Fruit fly (Drosophila melanogaster) whole organism, pupa: ENCODE measurements around the gene shv.

ENCODE experiments used
- CG10348 ChIP-seq: fragments of 200-800 bp; sonication (Bioruptor generic); IDR thresholded peaks from 2 replicates; pipeline ENCODE4 v1.3.6; 2022; ENCODE audit warnings: missing biosample characterization, missing genetic modification characterization
- CG12605 ChIP-seq: fragments of 200-800 bp; sonication (Bioruptor generic); IDR thresholded peaks from 2 replicates; pipeline ENCODE4 v1.3.6; 2022; ENCODE audit warnings: missing biosample characterization, missing genetic modification characterization
- CG13204 ChIP-seq: fragments of 200-800 bp; sonication (Bioruptor generic); optimal IDR thresholded peaks from 2 replicates; lab custom pipeline; 2018; ENCODE audit warnings: missing biosample characterization, mild to moderate bottlenecking, missing genetic modification characterization, moderate library complexity
- CG14655 ChIP-seq: fragments of 200-800 bp; sonication (Bioruptor generic); optimal IDR thresholded peaks from 3 replicates; lab custom pipeline; 2017; ENCODE audit warnings: mild to moderate bottlenecking, missing biosample characterization, missing genetic modification reagents, missing genetic modification characterization
- CG15710 ChIP-seq: fragments of 200-800 bp; sonication (Bioruptor generic); optimal IDR thresholded peaks from 2 replicates; lab custom pipeline; 2018; ENCODE audit warnings: missing biosample characterization, mild to moderate bottlenecking, missing genetic modification characterization, moderate library complexity
- CG17806 ChIP-seq: fragments of 200-800 bp; sonication (Bioruptor generic); optimal IDR thresholded peaks from 2 replicates; lab custom pipeline; 2018; ENCODE audit warnings: missing biosample characterization, mild to moderate bottlenecking, missing genetic modification characterization, moderate library complexity
- CG32121 ChIP-seq: fragments of 200-800 bp; sonication (Bioruptor generic); IDR thresholded peaks from 2 replicates; pipeline ENCODE4 v1.3.6; 2022; ENCODE audit warnings: missing biosample characterization, missing genetic modification characterization
- CG34367 ChIP-seq: fragments of 200-800 bp; sonication (Bioruptor generic); optimal IDR thresholded peaks from 2 replicates; lab custom pipeline; 2018; ENCODE audit warnings: missing biosample characterization, mild to moderate bottlenecking, missing genetic modification characterization
- CG4496 ChIP-seq: fragments of 200-800 bp; sonication (Bioruptor generic); IDR thresholded peaks from 3 replicates; pipeline ENCODE4 v1.3.6; 2022; ENCODE audit warnings: missing biosample characterization, missing genetic modification characterization
- CG8159 ChIP-seq: fragments of 200-800 bp; sonication (Bioruptor generic); optimal IDR thresholded peaks from 3 replicates; lab custom pipeline; 2018; ENCODE audit warnings: missing biosample characterization, mild to moderate bottlenecking, missing genetic modification characterization, moderate library complexity
- CG8301 ChIP-seq: fragments of 200-800 bp; sonication (Bioruptor generic); optimal IDR thresholded peaks from 2 replicates; lab custom pipeline; 2018; ENCODE audit warnings: missing biosample characterization, mild to moderate bottlenecking, missing genetic modification characterization
- CG9948 ChIP-seq: fragments of 200-800 bp; sonication (Bioruptor generic); optimal IDR thresholded peaks from 2 replicates; lab custom pipeline; 2018; ENCODE audit warnings: missing biosample characterization, mild to moderate bottlenecking, missing genetic modification characterization, moderate library complexity
- D1 ChIP-seq: fragments of 200-800 bp; sonication (Bioruptor generic); optimal IDR thresholded peaks from 2 replicates; lab custom pipeline; 2018; ENCODE audit warnings: missing biosample characterization, mild to moderate bottlenecking, missing genetic modification characterization, moderate library complexity
- EcR ChIP-seq: fragments of 200-800 bp; sonication (Bioruptor generic); optimal IDR thresholded peaks from 3 replicates; lab custom pipeline; 2019; ENCODE audit warnings: missing biosample characterization, missing genetic modification characterization, mild to moderate bottlenecking, moderate library complexity, missing genetic modification reagents
- Ets98B ChIP-seq: fragments of 200-800 bp; sonication (Bioruptor generic); IDR thresholded peaks from 2 replicates; pipeline ENCODE4 v1.3.6; 2022; ENCODE audit warnings: missing biosample characterization, missing genetic modification characterization
- Pif1A ChIP-seq: fragments of 200-800 bp; sonication (Bioruptor generic); optimal IDR thresholded peaks from 3 replicates; lab custom pipeline; 2016; ENCODE audit warnings: missing biosample characterization, missing genetic modification characterization
- Pif1B ChIP-seq: fragments of 200-800 bp; sonication (Bioruptor generic); optimal IDR thresholded peaks from 3 replicates; lab custom pipeline; 2016; ENCODE audit warnings: missing biosample characterization, missing genetic modification characterization
- Snoo ChIP-seq: fragments of 200-800 bp; sonication (Bioruptor generic); optimal IDR thresholded peaks from 3 replicates; lab custom pipeline; 2017; ENCODE audit warnings: missing biosample characterization, mild to moderate bottlenecking, missing genetic modification characterization, inconsistent platforms
- fd96Ca ChIP-seq: fragments of 200-800 bp; sonication (Bioruptor generic); IDR thresholded peaks from 3 replicates; pipeline ENCODE4 v1.3.6; 2022; ENCODE audit warnings: missing biosample characterization, missing genetic modification characterization
- gl ChIP-seq: fragments of 200-800 bp; sonication (Bioruptor generic); optimal IDR thresholded peaks from 2 replicates; lab custom pipeline; 2018; ENCODE audit warnings: missing biosample characterization, mild to moderate bottlenecking, missing genetic modification characterization
- rn ChIP-seq: fragments of 200-800 bp; sonication (Bioruptor generic); IDR thresholded peaks from 2 replicates; pipeline ENCODE4 v1.3.6; 2022; ENCODE audit warnings: missing biosample characterization, missing genetic modification characterization

Gene shv

DNA sequence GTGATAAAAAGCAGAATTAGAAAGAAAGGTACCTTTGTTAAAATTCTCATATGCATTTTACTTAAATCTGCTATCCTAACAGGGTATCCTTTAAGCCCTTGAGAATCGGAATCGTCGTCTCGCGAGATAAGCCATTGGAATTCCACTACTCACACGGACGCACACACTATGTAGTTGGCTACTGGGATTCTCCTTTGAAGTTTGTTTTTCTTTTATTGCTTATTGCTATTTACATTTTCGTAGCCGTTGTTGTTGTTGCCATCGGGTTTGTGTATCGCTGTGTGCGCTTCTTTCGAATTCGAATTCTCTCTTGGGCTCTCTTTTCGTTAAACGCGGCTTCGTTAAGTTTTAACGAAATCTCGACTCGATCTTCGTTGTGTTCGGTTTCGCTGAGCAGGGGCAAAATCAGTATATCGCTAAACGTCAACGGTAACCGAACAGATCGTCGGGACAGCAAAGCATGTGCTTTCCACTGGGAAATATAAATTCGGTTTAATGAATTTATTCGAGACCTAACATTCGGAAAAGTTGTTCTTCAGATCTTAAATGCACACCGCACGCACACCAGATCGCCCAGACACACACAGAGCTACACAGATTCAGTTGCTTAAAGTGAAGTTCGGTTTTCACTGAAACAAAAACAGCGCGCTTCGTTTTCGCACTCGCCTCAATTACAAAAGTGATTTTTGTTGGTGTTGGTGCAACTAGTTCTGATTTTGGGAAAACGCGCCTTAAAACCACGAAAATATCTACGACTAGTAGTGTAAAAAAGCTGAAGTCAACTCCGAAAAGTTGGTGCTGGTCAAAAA lies 21.9 kb upstream of the shv start, which contains the start of gene ex:
Gene ex (plus strand): TSS at position 408 of the 809 bp plus-strand sequence.
- peak; percentile 62 for TF ChIP-seq Pif1A (GFP tag; lab: Kevin White, UChicago)
- TF ChIP-seq CG17806 (tag; lab: Kevin White, UChicago): peak; percentile 37
- no peak for TF ChIP-seq CG10348
- peak; percentile 45 for TF ChIP-seq CG8159
- peak; percentile 70 for TF ChIP-seq Pif1B (GFP tag; lab: Kevin White, UChicago)
- TF ChIP-seq CG8301 (tag; lab: Kevin White, UChicago): peak; percentile 19
- TF ChIP-seq D1 (tag; lab: Kevin White, UChicago): no peak
- TF ChIP-seq CG14655 (GFP tag; lab: Kevin White, UChicago): peak; percentile 23
- TF ChIP-seq CG4496 (GFP tag; lab: Robert Waterston, UW): peak; percentile 88
- TF ChIP-seq CG12605: peak; percentile 88
- peak; percentile 55 for TF ChIP-seq CG13204 (GFP tag; lab: Kevin White, UChicago)
- TF ChIP-seq CG32121 (GFP tag; lab: Robert Waterston, UW): peak; percentile 41; the same call in 1 of the 2 replicates
- no peak for TF ChIP-seq rn (GFP tag; lab: Robert Waterston, UW)
- peak; percentile 64; the same call in 1 of the 2 replicates for TF ChIP-seq Ets98B (GFP tag; lab: Robert Waterston, UW)
- TF ChIP-seq CG9948 (tag; lab: Kevin White, UChicago): peak; percentile 64
- TF ChIP-seq fd96Ca (GFP tag; lab: Robert Waterston, UW): peak; percentile 69; the same call in 2 of the 3 replicates
- TF ChIP-seq EcR (GFP tag; lab: Kevin White, UChicago): peak; percentile 26
- peak; percentile 46 for TF ChIP-seq CG34367 (tag; lab: Kevin White, UChicago)
- TF ChIP-seq Snoo: peak; percentile 11
- TF ChIP-seq CG15710: peak; percentile 46
- TF ChIP-seq gl (tag; lab: Kevin White, UChicago): peak; percentile 87

DNA sequence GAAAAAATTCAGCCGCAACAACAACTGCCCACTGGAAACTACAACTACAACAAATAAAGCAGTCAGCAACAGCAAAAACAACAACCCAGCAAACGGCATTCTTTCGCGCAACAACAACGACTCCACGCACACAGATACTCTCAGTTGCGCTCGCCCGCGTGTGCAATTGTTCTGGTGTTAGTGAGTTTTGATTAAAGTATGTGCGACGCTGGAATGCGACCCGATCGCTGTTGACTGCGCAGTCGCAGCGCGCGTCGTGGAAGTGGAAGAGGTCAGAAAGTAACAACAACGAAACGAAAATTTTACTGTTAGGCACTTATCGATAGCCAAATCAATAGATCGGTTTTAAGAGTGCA lies 21.3 kb upstream of the shv start:
- TF ChIP-seq CG4496 (GFP tag; lab: Robert Waterston, UW): peak; percentile 9; the same call in 1 of the 3 replicates
- peak; percentile 58 for TF ChIP-seq CG13204 (GFP tag; lab: Kevin White, UChicago)
- TF ChIP-seq Pif1B (GFP tag; lab: Kevin White, UChicago): no peak
- no peak for TF ChIP-seq fd96Ca (GFP tag; lab: Robert Waterston, UW)
- TF ChIP-seq CG9948 (tag; lab: Kevin White, UChicago): no peak
- no peak for TF ChIP-seq D1 (tag; lab: Kevin White, UChicago)
- TF ChIP-seq CG34367 (tag; lab: Kevin White, UChicago): no peak
- TF ChIP-seq Ets98B (GFP tag; lab: Robert Waterston, UW): no peak
- TF ChIP-seq rn (GFP tag; lab: Robert Waterston, UW): no peak
- TF ChIP-seq CG17806 (tag; lab: Kevin White, UChicago): no peak
- no peak for TF ChIP-seq CG8159
- no peak for TF ChIP-seq gl (tag; lab: Kevin White, UChicago)
- TF ChIP-seq CG10348: no peak
- peak; percentile 26 for TF ChIP-seq EcR (GFP tag; lab: Kevin White, UChicago)
- no peak for TF ChIP-seq CG15710
- no peak; the same call in 1 of the 2 replicates for TF ChIP-seq CG12605

DNA sequence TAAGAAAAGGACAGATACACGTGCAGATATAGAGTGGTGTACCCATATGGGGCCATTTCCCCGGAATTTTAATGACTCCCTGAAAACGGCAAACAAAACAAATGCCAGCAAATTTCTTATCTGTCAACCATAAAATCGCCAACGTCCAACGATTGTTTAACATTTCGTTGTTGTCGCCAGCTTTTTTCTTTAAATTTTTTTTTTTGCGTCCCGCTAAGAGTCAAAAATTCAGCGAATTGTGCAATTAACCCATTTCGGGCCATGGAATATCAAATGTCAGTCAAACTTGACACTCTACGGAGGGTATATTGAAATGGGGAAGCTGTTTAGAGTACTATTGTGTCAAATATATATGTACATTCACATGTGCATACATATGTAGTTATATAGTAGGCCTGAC lies 20.8 kb upstream of the shv start:
- TF ChIP-seq CG17806 (tag; lab: Kevin White, UChicago): no peak
- TF ChIP-seq CG13204 (GFP tag; lab: Kevin White, UChicago): no peak
- TF ChIP-seq fd96Ca (GFP tag; lab: Robert Waterston, UW): no peak
- TF ChIP-seq CG12605: no peak
- TF ChIP-seq Ets98B (GFP tag; lab: Robert Waterston, UW): no peak
- no peak for TF ChIP-seq Pif1A (GFP tag; lab: Kevin White, UChicago)
- TF ChIP-seq EcR (GFP tag; lab: Kevin White, UChicago): no peak
- TF ChIP-seq CG14655 (GFP tag; lab: Kevin White, UChicago): no peak
- TF ChIP-seq CG8301 (tag; lab: Kevin White, UChicago): no peak
- no peak for TF ChIP-seq CG32121 (GFP tag; lab: Robert Waterston, UW)
- TF ChIP-seq D1 (tag; lab: Kevin White, UChicago): no peak
- no peak for TF ChIP-seq CG4496 (GFP tag; lab: Robert Waterston, UW)
- no peak for TF ChIP-seq CG10348
- no peak for TF ChIP-seq rn (GFP tag; lab: Robert Waterston, UW)
- TF ChIP-seq CG15710: no peak
- no peak for TF ChIP-seq CG34367 (tag; lab: Kevin White, UChicago)

DNA sequence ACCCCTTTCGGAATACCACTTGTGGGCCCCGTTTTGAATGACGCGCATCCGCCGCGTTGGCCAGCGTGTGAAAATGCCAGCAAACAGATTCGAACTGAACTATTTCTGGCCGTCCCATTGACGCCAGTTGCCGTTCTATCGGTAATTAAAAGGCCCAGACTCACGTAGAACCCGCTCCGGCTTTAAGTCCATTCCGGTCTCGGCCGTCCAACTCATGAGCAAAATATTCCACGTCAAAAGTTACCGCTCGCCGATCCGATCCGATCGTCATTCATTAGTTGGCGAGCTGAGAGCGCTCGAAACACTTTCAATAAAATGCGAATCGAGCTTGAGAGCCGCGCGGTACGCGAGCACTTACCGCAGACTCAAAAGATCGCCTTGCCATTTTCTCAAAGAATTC lies 18.5 kb upstream of the shv start:
- TF ChIP-seq fd96Ca (GFP tag; lab: Robert Waterston, UW) (no peak), D1 (tag; lab: Kevin White, UChicago) (no peak), CG34367 (tag; lab: Kevin White, UChicago) (no peak), gl (tag; lab: Kevin White, UChicago) (no peak), EcR (GFP tag; lab: Kevin White, UChicago) (no peak)

DNA sequence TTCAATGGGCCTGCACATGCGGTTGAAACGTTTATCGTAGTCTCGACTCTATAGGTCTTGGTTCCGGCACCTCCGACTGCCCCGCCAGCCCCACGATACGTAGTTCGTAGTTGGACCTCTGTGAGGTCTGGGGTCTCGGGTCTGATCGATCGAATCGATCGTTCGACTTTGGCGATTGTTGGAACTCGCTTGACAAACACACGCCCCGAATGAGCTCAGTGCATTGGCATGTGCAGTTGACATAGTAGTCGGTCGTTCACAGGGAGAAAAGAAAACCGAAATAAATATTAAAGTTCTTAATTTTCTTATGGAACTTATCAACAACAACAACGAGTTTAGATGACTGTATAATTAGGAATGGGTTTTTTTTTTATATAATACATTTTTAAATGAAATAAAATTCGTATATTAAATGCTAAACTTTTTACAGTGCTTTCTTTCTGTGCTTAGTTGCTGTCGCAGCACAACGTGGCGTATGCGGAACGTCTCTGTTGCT lies 17.5 kb upstream of the shv start:
- peak; percentile 54; the same call in 1 of the 2 replicates for TF ChIP-seq rn (GFP tag; lab: Robert Waterston, UW)
- peak; percentile 61 for TF ChIP-seq CG8159
- peak; percentile 52 for TF ChIP-seq CG9948 (tag; lab: Kevin White, UChicago)
- peak; percentile 2 for TF ChIP-seq EcR (GFP tag; lab: Kevin White, UChicago)
- peak; percentile 61 for TF ChIP-seq CG8301 (tag; lab: Kevin White, UChicago)
- TF ChIP-seq CG34367 (tag; lab: Kevin White, UChicago): peak; percentile 19
- peak; percentile 54; the same call in 1 of the 3 replicates for TF ChIP-seq CG4496 (GFP tag; lab: Robert Waterston, UW)
- no peak for TF ChIP-seq Snoo
- no peak for TF ChIP-seq D1 (tag; lab: Kevin White, UChicago)
- peak; percentile 60 for TF ChIP-seq CG17806 (tag; lab: Kevin White, UChicago)
- TF ChIP-seq CG15710: peak; percentile 49
- peak; percentile 83 for TF ChIP-seq Ets98B (GFP tag; lab: Robert Waterston, UW)
- peak; percentile 51 for TF ChIP-seq Pif1B (GFP tag; lab: Kevin White, UChicago)
- peak; percentile 53 for TF ChIP-seq Pif1A (GFP tag; lab: Kevin White, UChicago)
- peak; percentile 5 for TF ChIP-seq gl (tag; lab: Kevin White, UChicago)
- no peak for TF ChIP-seq CG13204 (GFP tag; lab: Kevin White, UChicago)
- 0 out of 2 replicates have a peak, but pooled peaks have one; percentile 23 for TF ChIP-seq CG10348
- peak; percentile 64 for TF ChIP-seq CG12605
- TF ChIP-seq CG14655 (GFP tag; lab: Kevin White, UChicago): peak; percentile 66
- peak; percentile 83 for TF ChIP-seq CG32121 (GFP tag; lab: Robert Waterston, UW)
- TF ChIP-seq fd96Ca (GFP tag; lab: Robert Waterston, UW): peak; percentile 54; the same call in 1 of the 3 replicates
